Worm (Caenorhabditis elegans): ENCODE data around the gene C23G10.10.

- TF ChIP-seq pha-4 (tag; optimal IDR thresholded peaks at IDR 0.05) = no peak
- TF ChIP-seq blmp-1 (tag; optimal IDR thresholded peaks at IDR 0.05) = no peak
- no peak for TF ChIP-seq nhr-76 (tag; optimal IDR thresholded peaks at IDR 0.05)
These were observed 42.9 kb upstream of the C23G10.10 start, which contains the start of gene srg-9 for ce11 chrIII:6256675-6257074.

All from whole organism, mixed stage, embryonic.